Fruit fly (Drosophila melanogaster): ENCODE results near the gene MagR.

The MagR gene

dm6 chrX:15733995-15734394 is at the start of gene MagR, which contains the start of gene CG12379 (continued):
- no peak for TF ChIP-seq CG4360 (GFP tag; IDR thresholded peaks at IDR 0.05)
- peak; percentile 66 for TF ChIP-seq Fer3 (tag; optimal IDR thresholded peaks at IDR 0.05)
- no peak; the same call in 1 of the 2 replicates for TF ChIP-seq CG11085 (GFP tag; IDR thresholded peaks at IDR 0.05)
- no peak for TF ChIP-seq Lpt (GFP tag; optimal IDR thresholded peaks at IDR 0.05)
- peak; percentile 66; the same call in 1 of the 2 replicates for TF ChIP-seq sna (GFP tag; IDR thresholded peaks at IDR 0.05; ENCODE audit: partially characterized antibody)
- TF ChIP-seq CG10979 (tag; optimal IDR thresholded peaks at IDR 0.05) = peak; percentile 30
- TF ChIP-seq pzg (GFP tag; optimal IDR thresholded peaks at IDR 0.05) = peak; percentile 58
- peak; percentile 54 for TF ChIP-seq trem (tag; optimal IDR thresholded peaks at IDR 0.05)
- TF ChIP-seq MBD-R2 (GFP tag; IDR thresholded peaks at IDR 0.05) = peak; percentile 48; the same call in 1 of the 2 replicates
- no peak for TF ChIP-seq CG5245 (GFP tag; optimal IDR thresholded peaks at IDR 0.05)
- no peak for TF ChIP-seq Blimp-1 (GFP tag; optimal IDR thresholded peaks at IDR 0.05)
- TF ChIP-seq CG12155 (GFP tag; optimal IDR thresholded peaks at IDR 0.05) = no peak
- no peak for TF ChIP-seq Hey (tag; optimal IDR thresholded peaks at IDR 0.05)
- TF ChIP-seq hth (optimal IDR thresholded peaks at IDR 0.05) = no peak
- peak; percentile 53 for TF ChIP-seq Meics (GFP tag; optimal IDR thresholded peaks at IDR 0.05)
- TF ChIP-seq ato (GFP tag; IDR thresholded peaks at IDR 0.05; ENCODE audit: partially characterized antibody) = 0 out of 2 replicates have a peak, but pooled peaks have one; percentile 31
- peak; percentile 42; the same call in 1 of the 3 replicates for TF ChIP-seq tgo (GFP tag; IDR thresholded peaks at IDR 0.05)
- no peak for TF ChIP-seq Stat92E (GFP tag; optimal IDR thresholded peaks at IDR 0.05)
- TF ChIP-seq CG10147 (GFP tag; optimal IDR thresholded peaks at IDR 0.05) = peak; percentile 69
- TF ChIP-seq CG6813 (GFP tag; optimal IDR thresholded peaks at IDR 0.05) = no peak
- TF ChIP-seq CG4404 (GFP tag; IDR thresholded peaks at IDR 0.05) = peak; percentile 55; the same call in 1 of the 2 replicates
- no peak for TF ChIP-seq caup (GFP tag; optimal IDR thresholded peaks at IDR 0.05; ENCODE audit: severe bottlenecking)
- peak; percentile 17 for TF ChIP-seq D19A (tag; optimal IDR thresholded peaks at IDR 0.05)
- TF ChIP-seq CG9727 (GFP tag; optimal IDR thresholded peaks at IDR 0.05) = peak; percentile 64
- no peak for TF ChIP-seq rib (GFP tag; IDR thresholded peaks at IDR 0.05)
- no peak for TF ChIP-seq H2.0 (GFP tag; IDR thresholded peaks at IDR 0.05)
- no peak for TF ChIP-seq CTCF (GFP tag; optimal IDR thresholded peaks at IDR 0.05)
- TF ChIP-seq ro (GFP tag; IDR thresholded peaks at IDR 0.05) = 0 out of 2 replicates have a peak, but pooled peaks have one; percentile 14
- no peak for TF ChIP-seq CG1832 (GFP tag; optimal IDR thresholded peaks at IDR 0.05)
- TF ChIP-seq GATAe (GFP tag; conservative IDR thresholded peaks at IDR 0.05) = no peak
- no peak for TF ChIP-seq CG7556 (GFP tag; optimal IDR thresholded peaks at IDR 0.05)
- TF ChIP-seq CG15073 (GFP tag; optimal IDR thresholded peaks at IDR 0.05) = no peak
- TF ChIP-seq Xrp1 (GFP tag; IDR thresholded peaks at IDR 0.05) = peak; percentile 35; the same call in 1 of the 2 replicates
- TF ChIP-seq CG9817 (tag; optimal IDR thresholded peaks at IDR 0.05) = peak; percentile 73
- TF ChIP-seq Optix (GFP tag; IDR thresholded peaks at IDR 0.05) = no peak
- peak; percentile 15 for TF ChIP-seq Hmx (GFP tag; optimal IDR thresholded peaks at IDR 0.05)
- no peak for TF ChIP-seq Kr (GFP tag; optimal IDR thresholded peaks at IDR 0.05)
- no peak for TF ChIP-seq unpg (GFP tag; optimal IDR thresholded peaks at IDR 0.05)
- TF ChIP-seq ERR (GFP tag; optimal IDR thresholded peaks at IDR 0.05) = no peak
- peak; percentile 22 for TF ChIP-seq Usf (GFP tag; optimal IDR thresholded peaks at IDR 0.05)
- TF ChIP-seq en (GFP tag; optimal IDR thresholded peaks at IDR 0.05) = no peak
- TF ChIP-seq CG10431 (GFP tag; optimal IDR thresholded peaks at IDR 0.05) = no peak
- 0 out of 3 replicates have a peak, but pooled peaks have one; percentile 6 for TF ChIP-seq zfh1 (GFP tag; IDR thresholded peaks at IDR 0.05)
- TF ChIP-seq Camta (GFP tag; optimal IDR thresholded peaks at IDR 0.05) = peak; percentile 55
- TF ChIP-seq sim (GFP tag; IDR thresholded peaks at IDR 0.05) = no peak
- TF ChIP-seq bigmax (GFP tag; optimal IDR thresholded peaks at IDR 0.05) = no peak
- peak; percentile 51 for TF ChIP-seq Antp (GFP tag; optimal IDR thresholded peaks at IDR 0.05)
- TF ChIP-seq CG17361 (GFP tag; IDR thresholded peaks at IDR 0.05) = peak; percentile 83
- no peak for TF ChIP-seq MTF-1 (GFP tag; optimal IDR thresholded peaks at IDR 0.05; ENCODE audit: borderline replicate concordance)
- peak; percentile 80 for TF ChIP-seq Dll (GFP tag; IDR thresholded peaks at IDR 0.05; ENCODE audit: partially characterized antibody)
- no peak for TF ChIP-seq chm (GFP tag; IDR thresholded peaks at IDR 0.05)

Measured in whole organism, embryonic.